Worm (Caenorhabditis elegans): ENCODE results near the gene str-45.
A peak's percentile ranks its signal among the peaks of the same experiment; 100 is the strongest.

Gene str-45

ce11 chrV:15190903-15191302 lies 32.1 kb downstream of the str-45 start, which contains the start of gene Y75B12B.11 (continued):
- TF ChIP-seq C06A6.2 (GFP tag; conservative IDR thresholded peaks at IDR 0.05) (peak; percentile 80), ceh-79 (tag; optimal IDR thresholded peaks at IDR 0.05) (peak; percentile 97), dpff-1 (tag; optimal IDR thresholded peaks at IDR 0.05) (peak; percentile 72), T07F8.4 (tag; optimal IDR thresholded peaks at IDR 0.05) (peak; percentile 91), mxl-1 (tag; optimal IDR thresholded peaks at IDR 0.05) (peak; percentile 96), athp-1 (tag; optimal IDR thresholded peaks at IDR 0.05) (peak; percentile 98), snpc-4 (GFP tag; optimal IDR thresholded peaks at IDR 0.05) (peak; percentile 77), snpc-4 (tag; optimal IDR thresholded peaks at IDR 0.05) (peak; percentile 47 to 87 (median 82)), ztf-6 (GFP tag; IDR thresholded peaks at IDR 0.05) (0 out of 2 replicates have a peak, but pooled peaks have one; percentile 75), lag-1 (GFP tag; IDR thresholded peaks at IDR 0.05) (0 out of 2 replicates have a peak, but pooled peaks have one; percentile 52), ceh-100 (GFP tag; IDR thresholded peaks at IDR 0.05) (peak; percentile 85), efl-1 (GFP tag; optimal IDR thresholded peaks at IDR 0.05) (peak; percentile 62), nfya-1 (tag; optimal IDR thresholded peaks at IDR 0.05; ENCODE audit: borderline replicate concordance, insufficient read depth) (no peak), lir-1 (GFP tag; conservative IDR thresholded peaks at IDR 0.05) (peak; percentile 75), bed-1 (GFP tag; IDR thresholded peaks at IDR 0.05) (peak; percentile 94; the same call in 1 of the 2 replicates), rec-8 (tag; optimal IDR thresholded peaks at IDR 0.05) (peak; percentile 94 to 96), bed-2 (GFP tag; IDR thresholded peaks at IDR 0.05) (no peak; the same call in 1 of the 2 replicates), tbp1 (GFP tag; optimal IDR thresholded peaks at IDR 0.05) (peak; percentile 99), dpl-1 (GFP tag; optimal IDR thresholded peaks at IDR 0.05) (peak; percentile 49), him-1 (tag; optimal IDR thresholded peaks at IDR 0.05) (peak; percentile 87), nfyb-1 (GFP tag; IDR thresholded peaks at IDR 0.05) (peak; percentile 97), K11D2.4 (GFP tag; IDR thresholded peaks at IDR 0.05) (peak; percentile 60; the same call in 1 of the 2 replicates), hrde-1 (tag; optimal IDR thresholded peaks at IDR 0.05; ENCODE audit: borderline replicate concordance) (peak; percentile 97), F57C9.4 (tag; optimal IDR thresholded peaks at IDR 0.05) (peak; percentile 91), let-607 (tag; optimal IDR thresholded peaks at IDR 0.05) (peak; percentile 66 to 83), B0019.2 (GFP tag; conservative IDR thresholded peaks at IDR 0.05) (peak; percentile 62), lsl-1 (GFP tag; optimal IDR thresholded peaks at IDR 0.05) (peak; percentile 83), attf-3 (GFP tag; conservative IDR thresholded peaks at IDR 0.05) (peak; percentile 77), zfh-2 (GFP tag; conservative IDR thresholded peaks at IDR 0.05) (peak; percentile 95), somi-1 (GFP tag; optimal IDR thresholded peaks at IDR 0.05) (peak; percentile 61), B0261.1 (tag; optimal IDR thresholded peaks at IDR 0.05) (peak; percentile 97), F49E8.2 (tag; optimal IDR thresholded peaks at IDR 0.05; ENCODE audit: insufficient read depth) (peak; percentile 96), akir-1 (GFP tag; optimal IDR thresholded peaks at IDR 0.05) (peak; percentile 40), Y67H2A.10 (GFP tag; conservative IDR thresholded peaks at IDR 0.05) (no peak), ceh-27 (GFP tag; optimal IDR thresholded peaks at IDR 0.05) (peak; percentile 85), F22D6.2 (tag; optimal IDR thresholded peaks at IDR 0.05) (peak; percentile 82), tbx-9 (tag; optimal IDR thresholded peaks at IDR 0.05; ENCODE audit: borderline replicate concordance) (peak; percentile 90), sea-2 (GFP tag; IDR thresholded peaks at IDR 0.05) (0 out of 2 replicates have a peak, but pooled peaks have one; percentile 60), nhr-27 (tag; optimal IDR thresholded peaks at IDR 0.05) (peak; percentile 97), let-526 (GFP tag; IDR thresholded peaks at IDR 0.05) (peak; percentile 94), mel-28 (tag; optimal IDR thresholded peaks at IDR 0.05; ENCODE audit: borderline replicate concordance) (peak; percentile 83), atf-7 (tag; optimal IDR thresholded peaks at IDR 0.05) (peak; percentile 95), sptf-2 (GFP tag; optimal IDR thresholded peaks at IDR 0.05) (peak; percentile 86), attf-5 (GFP tag; optimal IDR thresholded peaks at IDR 0.05) (peak; percentile 89), lin-54 (GFP tag; optimal IDR thresholded peaks at IDR 0.05) (peak; percentile 93), madf-3 (GFP tag; IDR thresholded peaks at IDR 0.05) (peak; percentile 88), aptf-3 (GFP tag; IDR thresholded peaks at IDR 0.05) (peak; percentile 96)

Data from whole organism, young adult.